Fruit fly (Drosophila melanogaster) whole organism, prepupa: ENCODE data around the gene CG13060.

Experiments
- CG11762 ChIP-seq: fragments of 200-800 bp; sonication (Bioruptor generic); optimal IDR thresholded peaks from 3 replicates; lab custom pipeline; 2016; ENCODE audit warnings: missing biosample characterization, missing genetic modification characterization; ENCODE audit not compliant: insufficient read depth
- CG32006 ChIP-seq: fragments of 200-800 bp; sonication (Bioruptor generic); optimal IDR thresholded peaks from 3 replicates; lab custom pipeline; 2017; ENCODE audit warnings: missing biosample characterization, mild to moderate bottlenecking, missing genetic modification characterization
- Eip93F ChIP-seq: fragments of 200-800 bp; sonication (Bioruptor generic); optimal IDR thresholded peaks from 2 replicates; lab custom pipeline; 2016; ENCODE audit warnings: missing biosample characterization, mild to moderate bottlenecking, missing genetic modification characterization
- Lpt ChIP-seq: fragments of 200-800 bp; sonication (Bioruptor generic); optimal IDR thresholded peaks from 3 replicates; lab custom pipeline; 2016; ENCODE audit warnings: missing biosample characterization, missing genetic modification characterization
- Smox ChIP-seq: fragments of 200-800 bp; sonication (Bioruptor generic); optimal IDR thresholded peaks from 3 replicates; lab custom pipeline; 2016; ENCODE audit warnings: missing biosample characterization, missing genetic modification characterization
- fd85E ChIP-seq: fragments of 200-800 bp; sonication (Bioruptor generic); optimal IDR thresholded peaks from 3 replicates; lab custom pipeline; 2016; ENCODE audit warnings: missing biosample characterization, missing genetic modification characterization

DNA sequence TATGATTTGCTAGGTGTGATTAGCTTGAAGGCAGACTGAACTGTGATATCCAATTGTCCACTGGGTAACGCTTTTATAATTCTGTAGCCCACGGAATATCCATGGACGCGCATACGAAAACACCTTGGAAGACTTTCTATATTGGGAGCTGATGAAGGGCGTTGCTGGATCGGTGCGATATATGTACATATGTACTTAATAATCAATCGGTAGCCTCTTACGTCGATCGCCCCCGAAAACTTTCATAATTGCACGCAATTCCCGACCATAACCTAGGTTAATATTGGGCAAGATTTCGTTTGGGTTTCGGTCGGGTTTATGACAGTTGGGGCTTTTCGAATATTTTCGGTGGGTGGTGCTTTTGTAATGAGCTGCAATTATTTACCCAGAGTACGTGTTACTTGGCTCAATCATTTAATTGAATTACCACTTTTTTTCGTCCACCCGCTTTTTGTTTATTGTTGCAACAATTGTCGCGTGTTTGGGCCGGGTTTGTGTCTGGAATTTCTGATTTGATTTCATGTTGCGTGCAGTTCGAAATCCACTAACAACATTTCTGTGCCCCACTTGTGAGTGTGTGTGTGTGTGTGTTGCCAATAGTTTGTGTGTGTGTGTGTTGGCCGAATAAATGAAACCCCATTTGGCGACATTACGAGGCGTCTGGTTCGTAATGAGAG, 37.6 kb upstream of the CG13060 start, which contains the start of gene CG13049:
- no peak for TF ChIP-seq Lpt
- no peak for TF ChIP-seq fd85E
- no peak for TF ChIP-seq CG11762 (GFP tag; lab: Kevin White, UChicago)
- TF ChIP-seq Eip93F (GFP tag; lab: Kevin White, UChicago) = no peak
- no peak for TF ChIP-seq CG32006
- no peak for TF ChIP-seq Smox (GFP tag; lab: Kevin White, UChicago)
